Worm (Caenorhabditis elegans) whole organism, L4/young adult: ENCODE measurements around the gene F48G7.12.

Experiments used
- W03F9.2 ChIP-seq: fragments of 150-350 bp; optimal IDR thresholded peaks from 2 replicates; lab custom pipeline; 2014; ENCODE audit warnings: missing biosample characterization, missing genetic modification characterization
- dao-5 ChIP-seq: sonication (generic microtip); optimal IDR thresholded peaks from 2 replicates; lab custom pipeline; 2016; ENCODE audit warnings: missing genotype, missing genetic modification characterization, moderate library complexity, missing compliant biosample characterization
- him-1 ChIP-seq: sonication (generic microtip); optimal IDR thresholded peaks from 2 replicates; lab custom pipeline; 2016; ENCODE audit warnings: missing genotype, missing genetic modification reagents, missing genetic modification characterization, missing compliant biosample characterization

ce11 chrV:646129-646528 is at the start of gene F48G7.12:
- TF ChIP-seq him-1 (tag; lab: Kevin White, UChicago) (no peak), dao-5 (tag; lab: Kevin White, UChicago) (no peak), W03F9.2 (tag; lab: Kevin White, UChicago) (no peak)
